Fruit fly (Drosophila melanogaster) whole organism, prepupa: ENCODE data around the gene slmo.

Source experiments
- Blimp-1 ChIP-seq: fragments of 200-800 bp; sonication (Bioruptor generic); optimal IDR thresholded peaks from 3 replicates; lab custom pipeline; 2017; ENCODE audit warnings: missing biosample characterization, missing genetic modification characterization, mild to moderate bottlenecking, moderate library complexity, missing genetic modification reagents
- CG10669 ChIP-seq: fragments of 200-800 bp; sonication (Bioruptor generic); optimal IDR thresholded peaks from 3 replicates; lab custom pipeline; 2018; ENCODE audit warnings: missing biosample characterization, mild to moderate bottlenecking, missing genetic modification characterization, moderate library complexity
- CG11294 ChIP-seq: fragments of 200-800 bp; sonication (Bioruptor generic); IDR thresholded peaks from 2 replicates; pipeline ENCODE4 v1.3.6; 2022; ENCODE audit warnings: missing biosample characterization, missing genetic modification characterization
- CG11762 ChIP-seq: fragments of 200-800 bp; sonication (Bioruptor generic); optimal IDR thresholded peaks from 3 replicates; lab custom pipeline; 2016; ENCODE audit warnings: missing biosample characterization, missing genetic modification characterization; ENCODE audit not compliant: insufficient read depth
- CG11902 ChIP-seq: fragments of 200-800 bp; sonication (Bioruptor generic); optimal IDR thresholded peaks from 3 replicates; lab custom pipeline; 2016; ENCODE audit warnings: missing biosample characterization, missing genetic modification characterization
- CG15336 ChIP-seq: fragments of 200-800 bp; sonication (Bioruptor generic); IDR thresholded peaks from 2 replicates; pipeline ENCODE4 v1.3.6; 2022; ENCODE audit warnings: missing biosample characterization, missing genetic modification characterization
- CG16779 ChIP-seq: fragments of 200-800 bp; sonication (Bioruptor generic); optimal IDR thresholded peaks from 3 replicates; lab custom pipeline; 2017; ENCODE audit warnings: missing biosample characterization, mild to moderate bottlenecking, missing genetic modification characterization
- CG31627 ChIP-seq: fragments of 200-800 bp; sonication (Bioruptor generic); optimal IDR thresholded peaks from 3 replicates; lab custom pipeline; 2016; ENCODE audit warnings: missing biosample characterization, missing genetic modification characterization
- CG32006 ChIP-seq: fragments of 200-800 bp; sonication (Bioruptor generic); optimal IDR thresholded peaks from 3 replicates; lab custom pipeline; 2017; ENCODE audit warnings: missing biosample characterization, mild to moderate bottlenecking, missing genetic modification characterization
- CG34406 ChIP-seq: fragments of 200-800 bp; sonication (Bioruptor generic); optimal IDR thresholded peaks from 3 replicates; lab custom pipeline; 2016; ENCODE audit warnings: missing biosample characterization, missing genetic modification characterization
- CG3919 ChIP-seq: fragments of 200-800 bp; sonication (Bioruptor generic); optimal IDR thresholded peaks from 3 replicates; lab custom pipeline; 2016; ENCODE audit warnings: missing biosample characterization, missing genetic modification characterization
- CG4318 ChIP-seq: fragments of 200-800 bp; sonication (Bioruptor generic); optimal IDR thresholded peaks from 3 replicates; lab custom pipeline; 2017; ENCODE audit warnings: missing biosample characterization, mild to moderate bottlenecking, missing genetic modification characterization
- CG6163 ChIP-seq: fragments of 200-800 bp; sonication (Bioruptor generic); IDR thresholded peaks from 3 replicates; pipeline ENCODE4 v1.3.6; 2022; ENCODE audit warnings: missing biosample characterization, missing genetic modification characterization
- CG6276 ChIP-seq: fragments of 200-800 bp; sonication (Bioruptor generic); optimal IDR thresholded peaks from 2 replicates; lab custom pipeline; 2017; ENCODE audit warnings: missing biosample characterization, mild to moderate bottlenecking, missing genetic modification characterization
- CG6792 ChIP-seq: fragments of 200-800 bp; sonication (Bioruptor generic); optimal IDR thresholded peaks from 3 replicates; lab custom pipeline; 2016; ENCODE audit warnings: missing biosample characterization, missing genetic modification characterization
- CG6808 ChIP-seq: fragments of 200-800 bp; sonication (Bioruptor generic); optimal IDR thresholded peaks from 3 replicates; lab custom pipeline; 2017; ENCODE audit warnings: missing biosample characterization, missing genetic modification characterization, mild to moderate bottlenecking, moderate library complexity, missing genetic modification reagents
- CG6854 ChIP-seq: fragments of 200-800 bp; sonication (Bioruptor generic); optimal IDR thresholded peaks from 2 replicates; lab custom pipeline; 2017; ENCODE audit warnings: missing biosample characterization, mild to moderate bottlenecking, missing genetic modification characterization
- CG7368 ChIP-seq: fragments of 200-800 bp; sonication (Bioruptor generic); optimal IDR thresholded peaks from 3 replicates; lab custom pipeline; 2016; ENCODE audit warnings: missing biosample characterization, missing genetic modification characterization
- CG8119 ChIP-seq: fragments of 200-800 bp; sonication (Bioruptor generic); IDR thresholded peaks from 3 replicates; pipeline ENCODE4 v1.3.6; 2022; ENCODE audit warnings: missing biosample characterization, missing genetic modification characterization
- CG8319 ChIP-seq: fragments of 200-800 bp; sonication (Bioruptor generic); optimal IDR thresholded peaks from 3 replicates; lab custom pipeline; 2016; ENCODE audit warnings: missing biosample characterization, missing genetic modification characterization
- CG8632 ChIP-seq: fragments of 200-800 bp; sonication (Bioruptor generic); optimal IDR thresholded peaks from 3 replicates; lab custom pipeline; 2016; ENCODE audit warnings: missing biosample characterization, missing genetic modification characterization
- CG9139 ChIP-seq: fragments of 200-800 bp; sonication (Bioruptor generic); optimal IDR thresholded peaks from 3 replicates; lab custom pipeline; 2017; ENCODE audit warnings: missing biosample characterization, mild to moderate bottlenecking, missing genetic modification characterization
- Eip75B ChIP-seq: fragments of 200-800 bp; sonication (Bioruptor generic); optimal IDR thresholded peaks from 3 replicates; lab custom pipeline; 2016; ENCODE audit warnings: missing biosample characterization, missing genetic modification characterization
- Eip78C ChIP-seq: fragments of 200-800 bp; sonication (Bioruptor generic); peaks from one replicate; lab custom pipeline; 2016; ENCODE audit warnings: missing biosample characterization, missing genetic modification characterization
- Eip93F ChIP-seq: fragments of 200-800 bp; sonication (Bioruptor generic); optimal IDR thresholded peaks from 2 replicates; lab custom pipeline; 2016; ENCODE audit warnings: missing biosample characterization, mild to moderate bottlenecking, missing genetic modification characterization
- Ets96B ChIP-seq: fragments of 200-800 bp; optimal IDR thresholded peaks from 2 replicates; lab custom pipeline; 2019; ENCODE audit warnings: missing biosample characterization, mild to moderate bottlenecking, missing genetic modification characterization, moderate library complexity
- Gug ChIP-seq: fragments of 200-800 bp; sonication (Bioruptor generic); IDR thresholded peaks from 2 replicates; pipeline ENCODE4 v1.3.6; 2022; ENCODE audit warnings: missing biosample characterization, missing genetic modification characterization
- Hr38 ChIP-seq: sonication (Bioruptor generic); optimal IDR thresholded peaks from 2 replicates; lab custom pipeline; 2016; ENCODE audit warnings: missing biosample characterization, missing genetic modification characterization
- Hr39 ChIP-seq: fragments of 200-800 bp; sonication (Bioruptor generic); optimal IDR thresholded peaks from 2 replicates; lab custom pipeline; 2016; ENCODE audit warnings: missing biosample characterization, missing genetic modification characterization
- Hr4 ChIP-seq: fragments of 200-800 bp; sonication (Bioruptor generic); optimal IDR thresholded peaks from 3 replicates; lab custom pipeline; 2016; ENCODE audit warnings: missing biosample characterization, missing genetic modification characterization
- Lpt ChIP-seq: fragments of 200-800 bp; sonication (Bioruptor generic); optimal IDR thresholded peaks from 3 replicates; lab custom pipeline; 2016; ENCODE audit warnings: missing biosample characterization, missing genetic modification characterization
- Met ChIP-seq: fragments of 200-800 bp; sonication (Bioruptor generic); optimal IDR thresholded peaks from 3 replicates; lab custom pipeline; 2016; ENCODE audit warnings: missing biosample characterization, missing genetic modification characterization
- OdsH ChIP-seq: fragments of 200-800 bp; sonication (Bioruptor generic); optimal IDR thresholded peaks from 3 replicates; lab custom pipeline; 2016; ENCODE audit warnings: missing biosample characterization, missing genetic modification characterization
- Sox102F ChIP-seq: fragments of 200-800 bp; sonication (Bioruptor generic); optimal IDR thresholded peaks from 2 replicates; lab custom pipeline; 2016; ENCODE audit warnings: missing biosample characterization, mild to moderate bottlenecking, missing genetic modification characterization
- Sox14 ChIP-seq: fragments of 200-800 bp; sonication (Bioruptor generic); optimal IDR thresholded peaks from 3 replicates; lab custom pipeline; 2016; ENCODE audit warnings: missing biosample characterization, missing genetic modification characterization
- Sox15 ChIP-seq: fragments of 200-800 bp; sonication (Bioruptor generic); optimal IDR thresholded peaks from 3 replicates; lab custom pipeline; 2016; ENCODE audit warnings: missing biosample characterization, missing genetic modification characterization
- achi ChIP-seq: fragments of 200-800 bp; sonication (Bioruptor generic); optimal IDR thresholded peaks from 3 replicates; lab custom pipeline; 2016; ENCODE audit warnings: missing biosample characterization, missing genetic modification characterization
- cyc ChIP-seq: fragments of 200-800 bp; sonication (Bioruptor generic); optimal IDR thresholded peaks from 3 replicates; lab custom pipeline; 2016; ENCODE audit warnings: missing biosample characterization, missing genetic modification characterization
- dac ChIP-seq: fragments of 200-800 bp; sonication (Bioruptor generic); optimal IDR thresholded peaks from 2 replicates; lab custom pipeline; 2017; ENCODE audit warnings: missing biosample characterization, mild to moderate bottlenecking, missing genetic modification characterization
- dsx ChIP-seq: fragments of 200-800 bp; optimal IDR thresholded peaks from 3 replicates; lab custom pipeline; 2019; ENCODE audit warnings: missing biosample characterization, mild to moderate bottlenecking, missing genetic modification characterization, moderate library complexity; ENCODE audit not compliant: poor library complexity, severe bottlenecking
- eg ChIP-seq: fragments of 200-800 bp; sonication (Bioruptor generic); IDR thresholded peaks from 3 replicates; pipeline ENCODE4 v1.3.6; 2022; ENCODE audit warnings: missing biosample characterization, missing genetic modification characterization
- esn ChIP-seq: fragments of 200-800 bp; sonication (Bioruptor generic); optimal IDR thresholded peaks from 2 replicates; lab custom pipeline; 2016; ENCODE audit warnings: missing biosample characterization, mild to moderate bottlenecking, missing genetic modification characterization, moderate library complexity
- fd59A ChIP-seq: fragments of 200-800 bp; sonication (Bioruptor generic); optimal IDR thresholded peaks from 2 replicates; lab custom pipeline; 2017; ENCODE audit warnings: missing biosample characterization, mild to moderate bottlenecking, missing genetic modification characterization, missing genetic modification reagents
- fd85E ChIP-seq: fragments of 200-800 bp; sonication (Bioruptor generic); optimal IDR thresholded peaks from 3 replicates; lab custom pipeline; 2016; ENCODE audit warnings: missing biosample characterization, missing genetic modification characterization
- fkh ChIP-seq: fragments of 200-800 bp; sonication (Bioruptor generic); optimal IDR thresholded peaks from 3 replicates; lab custom pipeline; 2017; ENCODE audit warnings: missing biosample characterization, mild to moderate bottlenecking, missing genetic modification characterization, moderate library complexity
- lz ChIP-seq: fragments of 200-800 bp; sonication (Bioruptor generic); optimal IDR thresholded peaks from 3 replicates; lab custom pipeline; 2016; ENCODE audit warnings: missing biosample characterization, missing genetic modification characterization
- net ChIP-seq: fragments of 200-800 bp; sonication (Bioruptor generic); optimal IDR thresholded peaks from 3 replicates; lab custom pipeline; 2016; ENCODE audit warnings: missing biosample characterization, missing genetic modification characterization
- salr ChIP-seq, 2 experiments: fragments of 200-800 bp; sonication (Bioruptor generic); optimal IDR thresholded peaks; 3 replicates each; lab custom pipeline; 2016 to 2018; ENCODE audit warnings: missing biosample characterization in 2 of 2, missing genetic modification characterization in 2 of 2, mild to moderate bottlenecking in 1 of 2
- spab ChIP-seq: fragments of 200-800 bp; sonication (Bioruptor generic); optimal IDR thresholded peaks from 2 replicates; lab custom pipeline; 2017; ENCODE audit warnings: missing biosample characterization, mild to moderate bottlenecking, missing genetic modification characterization, missing genetic modification reagents
- svp ChIP-seq: fragments of 200-800 bp; sonication (Bioruptor generic); peaks from one replicate; lab custom pipeline; 2016; ENCODE audit warnings: missing biosample characterization, missing genetic modification characterization
- topi ChIP-seq: fragments of 200-800 bp; sonication (Bioruptor generic); optimal IDR thresholded peaks from 3 replicates; lab custom pipeline; 2016; ENCODE audit warnings: missing biosample characterization, missing genetic modification characterization
- vri ChIP-seq: fragments of 200-800 bp; sonication (Bioruptor generic); optimal IDR thresholded peaks from 3 replicates; lab custom pipeline; 2016; ENCODE audit warnings: missing biosample characterization, mild to moderate bottlenecking, missing genetic modification characterization

The slmo gene

DNA sequence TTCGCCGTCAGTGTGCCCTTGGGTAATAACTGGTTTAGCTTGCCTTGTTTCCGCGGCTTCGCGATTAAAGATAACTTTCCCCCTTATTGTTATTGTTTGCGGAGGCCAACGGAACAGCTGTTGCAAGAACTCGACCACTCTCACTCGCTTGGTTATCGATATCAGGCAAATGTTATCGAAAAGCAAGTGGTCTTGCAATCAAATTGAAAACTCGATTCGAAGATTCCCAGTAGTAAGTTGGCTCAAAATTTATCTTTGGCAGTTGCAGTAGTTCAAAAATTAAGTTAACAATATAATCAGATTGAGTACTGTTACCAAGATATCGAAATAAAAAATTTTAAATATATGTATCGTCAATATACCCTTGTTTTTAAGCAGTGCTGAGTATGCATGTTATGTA lies 17.3 kb upstream of the slmo start, which contains the start of the genes Fbw5 and CG9147:
TSS of gene Fbw5 (minus strand) at position 131 of the 400 bp plus-strand sequence.
TSS of gene CG9147 (plus strand) at position 175 of the 400 bp plus-strand sequence.
- TF ChIP-seq CG6854 (GFP tag; lab: Kevin White, UChicago) = peak; percentile 99
- TF ChIP-seq CG16779 = peak; percentile 99
- TF ChIP-seq Hr39 (GFP tag; lab: Kevin White, UChicago) = peak; percentile 100
- TF ChIP-seq CG11294 (GFP tag; lab: Robert Waterston, UW) = peak; percentile 99
- peak; percentile 99 for TF ChIP-seq fd59A (GFP tag; lab: Kevin White, UChicago)
- peak; percentile 100 for TF ChIP-seq CG32006 (GFP tag; lab: Kevin White, UChicago)
- TF ChIP-seq spab = peak; percentile 99
- TF ChIP-seq CG15336 = peak; percentile 100
- TF ChIP-seq achi (GFP tag; lab: Kevin White, UChicago) = peak; percentile 99
- peak; percentile 100 for TF ChIP-seq Hr4 (GFP tag; lab: Kevin White, UChicago)
- TF ChIP-seq CG11902 = peak; percentile 99
- TF ChIP-seq lz (GFP tag; lab: Kevin White, UChicago) = peak; percentile 100
- peak; percentile 100 for TF ChIP-seq OdsH (GFP tag; lab: Kevin White, UChicago)
- peak; percentile 100 for TF ChIP-seq cyc (GFP tag; lab: Kevin White, UChicago)
- TF ChIP-seq CG8319 (GFP tag; lab: Kevin White, UChicago) = peak; percentile 99
- TF ChIP-seq CG9139 (GFP tag; lab: Kevin White, UChicago) = peak; percentile 99
- peak; percentile 100 for TF ChIP-seq Eip75B (GFP tag; lab: Kevin White, UChicago)
- peak; percentile 99 for TF ChIP-seq dsx (GFP tag; lab: Kevin White, UChicago)
- TF ChIP-seq fkh (GFP tag; lab: Kevin White, UChicago) = peak; percentile 96
- peak; percentile 100 for TF ChIP-seq Ets96B (tag; lab: Kevin White, UChicago)
- TF ChIP-seq esn = peak; percentile 100
- peak; percentile 99 for TF ChIP-seq Sox15 (GFP tag; lab: Kevin White, UChicago)
- peak; percentile 100 for TF ChIP-seq Met
- peak; percentile 99 for TF ChIP-seq dac (GFP tag; lab: Kevin White, UChicago)
- peak; percentile 100 for TF ChIP-seq CG31627
- TF ChIP-seq Gug = peak; percentile 99
- TF ChIP-seq CG8119 (GFP tag; lab: Robert Waterston, UW) = peak; percentile 100
- TF ChIP-seq Hr38 (GFP tag; lab: Kevin White, UChicago) = peak; percentile 94
- TF ChIP-seq svp (GFP tag; lab: Kevin White, UChicago) = peak; percentile 100
- TF ChIP-seq eg (GFP tag; lab: Robert Waterston, UW) = peak; percentile 100
- TF ChIP-seq CG11762 (GFP tag; lab: Kevin White, UChicago) = peak; percentile 99
- peak; percentile 99 for TF ChIP-seq CG4318
- peak; percentile 100 for TF ChIP-seq Sox102F (GFP tag; lab: Kevin White, UChicago)
- TF ChIP-seq topi (GFP tag; lab: Kevin White, UChicago) = peak; percentile 100
- TF ChIP-seq Lpt = peak; percentile 99
- TF ChIP-seq fd85E (GFP tag; lab: Kevin White, UChicago) = peak; percentile 97
- TF ChIP-seq CG6163 (GFP tag; lab: Robert Waterston, UW) = peak; percentile 100
- peak; percentile 100 for TF ChIP-seq CG8632
- peak; percentile 100 for TF ChIP-seq salr (GFP tag; optimal IDR thresholded peaks at IDR 0.05; lab: Kevin White, UChicago)
- peak; percentile 100 for TF ChIP-seq CG3919 (GFP tag; lab: Kevin White, UChicago)
- TF ChIP-seq CG6792 (GFP tag; lab: Kevin White, UChicago) = peak; percentile 100
- peak; percentile 100 for TF ChIP-seq CG10669 (GFP tag; lab: Kevin White, UChicago)
- peak; percentile 100 for TF ChIP-seq CG34406 (GFP tag; lab: Kevin White, UChicago)
- peak; percentile 97 for TF ChIP-seq CG6808
- TF ChIP-seq Blimp-1 (GFP tag; lab: Kevin White, UChicago) = peak; percentile 99
- peak; percentile 100 for TF ChIP-seq vri (GFP tag; lab: Kevin White, UChicago)
- TF ChIP-seq net = peak; percentile 100
- peak; percentile 100 for TF ChIP-seq Sox14 (GFP tag; lab: Kevin White, UChicago)
- TF ChIP-seq Eip93F (GFP tag; lab: Kevin White, UChicago) = peak; percentile 99
- TF ChIP-seq CG6276 (GFP tag; lab: Kevin White, UChicago) = peak; percentile 99
- TF ChIP-seq CG7368 = peak; percentile 99
- peak; percentile 100 for TF ChIP-seq Eip78C (GFP tag; lab: Kevin White, UChicago)
